Worm (Caenorhabditis elegans): ENCODE data around the gene rpb-6.

DNA sequence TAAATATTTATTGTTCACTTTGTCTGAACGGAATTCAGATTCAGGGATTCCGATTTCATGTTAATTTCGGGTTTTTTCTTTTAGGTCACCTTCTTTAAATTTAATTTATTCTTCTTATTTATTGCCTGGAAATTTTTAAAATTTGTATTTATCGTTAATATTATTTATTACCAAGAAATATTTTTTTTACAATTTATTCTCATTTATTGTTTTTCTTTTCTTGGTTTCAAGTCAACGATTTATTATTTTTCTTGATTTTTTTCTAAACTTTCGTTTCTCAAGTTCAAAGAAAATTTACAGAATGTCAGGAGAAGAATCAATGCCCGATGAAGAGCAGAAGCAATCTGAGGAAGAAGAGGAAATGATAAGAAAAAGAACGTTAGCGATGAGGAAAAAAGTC lies 8.6 kb downstream of the rpb-6 start, which contains the start of gene crn-3:
- TF ChIP-seq aptf-2 (GFP tag; conservative IDR thresholded peaks at IDR 0.05) = no peak
- TF ChIP-seq madf-8 (GFP tag; conservative IDR thresholded peaks at IDR 0.05) = no peak
- TF ChIP-seq efl-1 (GFP tag; optimal IDR thresholded peaks at IDR 0.05) = no peak
- TF ChIP-seq zim-3 (tag; optimal IDR thresholded peaks at IDR 0.05) = no peak
- no peak for TF ChIP-seq hlh-12 (tag; optimal IDR thresholded peaks at IDR 0.05)
- no peak for TF ChIP-seq egrh-3 (GFP tag; IDR thresholded peaks at IDR 0.05)
- no peak for TF ChIP-seq nfya-1 (tag; optimal IDR thresholded peaks at IDR 0.05; ENCODE audit: borderline replicate concordance, insufficient read depth)
- TF ChIP-seq F52B5.7 (tag; optimal IDR thresholded peaks at IDR 0.05) = no peak
- TF ChIP-seq fkh-3 (tag; optimal IDR thresholded peaks at IDR 0.05) = no peak
- no peak for TF ChIP-seq nfyb-1 (GFP tag; IDR thresholded peaks at IDR 0.05)
- TF ChIP-seq ceh-79 (tag; optimal IDR thresholded peaks at IDR 0.05) = no peak
- no peak for TF ChIP-seq lin-40 (tag; optimal IDR thresholded peaks at IDR 0.05)

Data from whole organism, young adult.